Fruit fly (Drosophila melanogaster): ENCODE measurements around the gene CG5421.

CG5421 gene

DNA sequence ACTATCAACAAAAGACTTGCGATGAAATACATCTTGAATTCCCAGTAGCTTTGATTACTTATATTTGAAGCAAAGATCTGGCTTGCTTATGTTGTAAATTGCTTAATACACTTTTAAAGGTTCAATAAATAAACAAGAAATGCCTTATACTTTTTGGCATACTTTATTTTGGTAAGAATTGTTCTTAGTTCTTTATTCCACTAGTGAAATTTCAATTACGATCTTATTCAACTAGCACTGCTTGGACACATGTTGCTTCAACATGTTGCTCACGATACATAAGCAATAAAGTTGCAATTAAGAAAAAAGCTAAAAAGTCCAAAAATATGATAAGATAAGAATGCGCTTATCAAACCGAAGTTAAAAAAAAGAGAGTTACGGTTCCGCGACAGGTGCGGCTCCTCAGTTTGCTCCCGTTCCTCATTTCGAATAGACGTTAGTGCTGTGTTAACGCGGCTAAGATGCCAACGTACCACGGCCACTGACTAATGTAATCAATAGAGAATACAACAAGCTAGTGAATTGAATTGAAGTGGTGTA lies at the start of gene CG5421, which contains the start of gene Oatp33Eb:
TSS of gene CG5421 (minus strand) at position 51 of the 540 bp plus-strand sequence.
TSS of gene Oatp33Eb (plus strand) at position 403 of the 540 bp plus-strand sequence.
- no peak for TF ChIP-seq CG4496 (GFP tag; IDR thresholded peaks at IDR 0.05)
- TF ChIP-seq EcR (GFP tag; optimal IDR thresholded peaks at IDR 0.05) = no peak
- no peak for TF ChIP-seq CG14655 (GFP tag; optimal IDR thresholded peaks at IDR 0.05)
- no peak for TF ChIP-seq fd96Ca (GFP tag; IDR thresholded peaks at IDR 0.05)
- no peak for TF ChIP-seq CG13204 (GFP tag; optimal IDR thresholded peaks at IDR 0.05)
- TF ChIP-seq CG10348 (GFP tag; IDR thresholded peaks at IDR 0.05) = no peak
- no peak for TF ChIP-seq Pif1A (GFP tag; optimal IDR thresholded peaks at IDR 0.05)
- TF ChIP-seq CG8159 (tag; optimal IDR thresholded peaks at IDR 0.05) = no peak
- TF ChIP-seq CG8301 (tag; optimal IDR thresholded peaks at IDR 0.05) = no peak
- no peak for TF ChIP-seq CG32121 (GFP tag; IDR thresholded peaks at IDR 0.05)
- no peak for TF ChIP-seq CG15710 (tag; optimal IDR thresholded peaks at IDR 0.05)
- TF ChIP-seq rn (GFP tag; IDR thresholded peaks at IDR 0.05) = no peak
- TF ChIP-seq CG17806 (tag; optimal IDR thresholded peaks at IDR 0.05) = no peak
- no peak for TF ChIP-seq gl (tag; optimal IDR thresholded peaks at IDR 0.05)
- no peak for TF ChIP-seq CG12605 (GFP tag; IDR thresholded peaks at IDR 0.05)
- no peak for TF ChIP-seq Snoo (tag; optimal IDR thresholded peaks at IDR 0.05)
- no peak; the same call in 1 of the 2 replicates for TF ChIP-seq Ets98B (GFP tag; IDR thresholded peaks at IDR 0.05)
- TF ChIP-seq CG34367 (tag; optimal IDR thresholded peaks at IDR 0.05) = no peak

DNA sequence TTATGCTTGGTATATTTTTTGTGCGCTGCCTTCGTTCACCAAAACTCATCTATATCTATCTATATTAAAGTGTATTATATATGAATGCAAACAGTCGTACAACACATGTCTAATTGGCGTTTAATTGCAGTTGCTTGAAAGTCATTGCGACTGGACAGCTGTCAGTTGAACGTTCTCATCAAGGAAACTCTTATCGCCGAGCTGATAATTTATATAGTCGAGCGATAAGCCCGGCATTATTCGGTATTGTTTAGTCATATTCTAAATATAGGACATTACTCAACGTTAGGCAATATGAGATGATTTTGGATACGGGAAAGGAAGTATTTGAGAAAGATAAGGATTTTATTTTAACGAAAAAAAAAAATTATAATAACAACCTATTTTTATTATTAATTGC lies 47.3 kb upstream of the CG5421 start:
- no peak for TF ChIP-seq gl (tag; optimal IDR thresholded peaks at IDR 0.05)
- TF ChIP-seq EcR (GFP tag; optimal IDR thresholded peaks at IDR 0.05) = peak; percentile 30
- TF ChIP-seq CG12605 (GFP tag; IDR thresholded peaks at IDR 0.05) = no peak

DNA sequence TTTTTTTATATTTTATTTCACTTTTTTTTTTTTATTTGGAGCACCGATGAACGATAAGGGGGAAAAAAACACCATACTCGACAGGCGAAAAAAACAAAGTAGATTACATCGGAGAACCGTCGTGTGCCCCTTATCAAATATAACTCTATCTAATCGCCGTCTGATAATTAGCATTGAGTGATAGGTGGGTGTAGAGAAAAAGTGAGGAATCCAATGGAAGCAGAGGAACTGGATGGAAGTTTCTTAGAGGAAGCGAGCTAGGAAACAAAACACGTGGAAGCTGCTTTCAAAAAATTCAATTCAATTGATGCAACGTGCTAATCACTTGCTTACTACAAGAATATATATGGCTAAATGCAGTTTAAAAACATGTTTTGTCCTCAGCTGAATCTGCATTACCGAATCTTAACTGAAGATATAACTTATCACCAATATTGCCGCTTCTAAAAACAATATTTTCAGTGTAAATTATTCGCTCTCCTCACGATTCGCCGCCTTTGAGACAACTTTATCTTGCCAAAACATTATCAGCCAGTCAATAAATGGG lies 45.9 kb upstream of the CG5421 start:
- TF ChIP-seq CG12605 (GFP tag; IDR thresholded peaks at IDR 0.05) = peak; percentile 73; the same call in 1 of the 2 replicates
- TF ChIP-seq CG8301 (tag; optimal IDR thresholded peaks at IDR 0.05) = no peak
- no peak; the same call in 1 of the 2 replicates for TF ChIP-seq CG32121 (GFP tag; IDR thresholded peaks at IDR 0.05)
- no peak for TF ChIP-seq Pif1A (GFP tag; optimal IDR thresholded peaks at IDR 0.05)
- TF ChIP-seq Snoo (tag; optimal IDR thresholded peaks at IDR 0.05) = peak; percentile 16
- TF ChIP-seq CG4496 (GFP tag; IDR thresholded peaks at IDR 0.05) = peak; percentile 35; the same call in 1 of the 3 replicates

DNA sequence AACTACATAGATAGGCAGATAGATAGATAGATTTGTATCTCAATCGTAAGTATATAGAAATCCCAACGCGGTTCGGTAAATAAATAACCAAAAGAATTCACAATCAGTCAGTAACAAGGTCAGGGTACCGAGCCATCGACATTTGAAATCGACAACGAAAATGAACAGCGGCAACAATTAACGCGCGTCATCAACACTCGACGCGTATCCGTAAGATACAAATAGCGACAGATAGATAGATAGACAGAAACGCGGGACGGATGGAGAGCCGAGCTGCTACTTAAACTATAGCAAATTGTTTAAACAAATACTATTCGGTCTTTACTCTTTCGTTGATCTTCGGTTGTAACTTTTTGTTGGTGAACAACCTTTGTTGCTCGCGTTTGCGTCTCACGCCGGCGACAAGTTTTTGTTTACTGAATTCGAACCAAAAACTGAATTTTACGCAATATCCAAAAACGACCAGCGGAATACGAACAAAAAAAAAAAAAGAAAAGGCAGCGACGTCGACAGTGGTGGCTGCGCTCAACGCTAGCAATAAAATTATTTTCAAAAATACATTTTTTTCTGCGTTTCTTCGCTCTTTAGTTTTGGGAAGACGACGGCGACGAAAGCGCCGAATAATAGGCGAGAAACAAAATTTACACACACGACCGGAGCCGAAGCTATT lies 45.3 kb upstream of the CG5421 start:
- TF ChIP-seq EcR (GFP tag; optimal IDR thresholded peaks at IDR 0.05) = no peak
- TF ChIP-seq CG32121 (GFP tag; IDR thresholded peaks at IDR 0.05) = 0 out of 2 replicates have a peak, but pooled peaks have one; percentile 60

DNA sequence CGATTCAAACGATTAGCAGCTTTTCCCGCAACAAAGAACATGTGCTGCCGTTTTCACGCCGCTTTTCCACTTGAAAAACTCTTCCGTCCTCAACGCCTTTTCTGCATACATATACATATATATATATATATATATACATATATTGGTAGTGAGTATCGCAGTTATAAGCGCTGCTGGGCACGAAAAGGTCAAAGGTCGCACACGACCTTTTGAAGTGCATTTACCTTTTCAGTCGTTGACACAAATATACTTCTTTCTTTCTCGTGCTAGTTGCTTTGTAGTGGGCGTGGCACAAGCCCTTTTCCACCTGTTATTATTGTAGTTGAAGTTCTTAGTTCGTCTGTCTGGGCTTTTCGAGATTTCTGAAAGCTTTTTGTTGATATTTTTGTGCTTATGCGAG lies 41.5 kb upstream of the CG5421 start:
- TF ChIP-seq EcR (GFP tag; optimal IDR thresholded peaks at IDR 0.05) = peak; percentile 78
- no peak for TF ChIP-seq fd96Ca (GFP tag; IDR thresholded peaks at IDR 0.05)

DNA sequence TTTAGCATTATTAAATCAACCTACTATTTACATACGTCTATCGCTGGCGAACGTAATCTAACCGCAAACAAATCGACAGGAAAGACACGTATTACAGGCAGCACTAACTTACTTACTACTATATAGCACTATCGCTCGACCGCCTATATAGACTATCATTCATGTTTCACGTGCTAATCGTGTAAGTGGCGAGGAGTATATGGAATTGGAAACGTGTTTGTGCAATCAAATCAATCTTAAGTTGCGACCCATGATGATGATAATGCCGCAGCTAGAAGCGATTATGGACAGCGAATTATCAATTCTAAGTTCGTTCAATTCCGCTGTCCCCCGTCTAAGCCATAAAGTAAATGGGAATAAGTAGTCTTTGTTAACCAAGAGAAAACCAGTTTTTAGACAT lies 39.9 kb upstream of the CG5421 start:
- TF ChIP-seq rn (GFP tag; IDR thresholded peaks at IDR 0.05) (no peak), CG15710 (tag; optimal IDR thresholded peaks at IDR 0.05) (no peak), CG12605 (GFP tag; IDR thresholded peaks at IDR 0.05) (no peak), fd96Ca (GFP tag; IDR thresholded peaks at IDR 0.05) (no peak), CG32121 (GFP tag; IDR thresholded peaks at IDR 0.05) (no peak), CG9948 (tag; optimal IDR thresholded peaks at IDR 0.05) (no peak), Ets98B (GFP tag; IDR thresholded peaks at IDR 0.05) (no peak), CG14655 (GFP tag; optimal IDR thresholded peaks at IDR 0.05) (no peak), Pif1B (GFP tag; optimal IDR thresholded peaks at IDR 0.05) (no peak), CG34367 (tag; optimal IDR thresholded peaks at IDR 0.05) (no peak), D1 (tag; optimal IDR thresholded peaks at IDR 0.05) (no peak), EcR (GFP tag; optimal IDR thresholded peaks at IDR 0.05) (no peak), Pif1A (GFP tag; optimal IDR thresholded peaks at IDR 0.05) (no peak)

DNA sequence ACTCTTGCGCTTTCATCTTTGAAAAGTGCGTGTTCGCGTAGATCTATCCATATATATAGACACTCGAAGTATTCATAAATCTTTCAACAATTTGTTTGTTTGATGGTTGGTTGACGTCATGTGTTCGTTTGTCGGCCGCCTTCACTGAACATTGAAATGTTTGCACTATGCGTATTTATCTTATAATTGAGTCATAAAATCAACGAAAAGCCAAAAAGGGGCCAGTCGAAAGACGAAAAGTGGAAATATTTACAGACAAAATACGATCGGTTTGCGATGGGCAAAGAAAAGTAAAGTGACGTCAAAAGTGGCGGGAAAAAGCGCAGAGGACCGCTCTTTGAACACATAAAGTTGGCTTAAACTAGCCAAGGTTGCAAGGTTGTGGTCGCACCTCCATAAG lies 39.4 kb upstream of the CG5421 start:
- no peak for TF ChIP-seq CG13204 (GFP tag; optimal IDR thresholded peaks at IDR 0.05)
- TF ChIP-seq CG10348 (GFP tag; IDR thresholded peaks at IDR 0.05) = no peak

Measured in whole organism, pupa.